Fruit fly (Drosophila melanogaster): ENCODE results near the gene Axud1.
A peak's percentile ranks its signal among the peaks of the same experiment; 100 is the strongest.

Gene Axud1

DNA sequence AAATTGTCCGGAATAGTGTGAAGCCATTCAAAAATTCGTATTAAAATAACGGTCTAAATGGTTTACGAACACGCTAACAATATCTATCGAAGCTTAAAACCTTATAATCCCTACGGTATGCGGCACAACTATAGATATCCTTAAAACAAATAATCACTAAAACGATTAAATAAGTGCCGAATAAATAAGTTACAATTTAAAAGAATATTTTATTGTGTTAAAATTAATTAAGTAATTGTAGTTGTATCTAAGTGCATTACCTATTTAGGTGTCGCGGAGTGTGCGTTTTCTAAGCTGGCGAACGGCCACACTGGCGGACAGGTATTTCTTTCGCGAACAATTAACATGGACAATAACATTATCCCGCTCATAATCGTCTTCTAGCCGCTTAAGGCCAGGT is 15.7 kb downstream of the Axud1 start, which contains the start of gene Eogt (continued):
- TF ChIP-seq CG9797 (GFP tag; optimal IDR thresholded peaks at IDR 0.05) (peak; percentile 75), wdn (GFP tag; IDR thresholded peaks at IDR 0.05) (peak; percentile 93), tgo (GFP tag; IDR thresholded peaks at IDR 0.05) (peak; percentile 97), CG4854 (GFP tag; optimal IDR thresholded peaks at IDR 0.05) (peak; percentile 71), corto (GFP tag; optimal IDR thresholded peaks at IDR 0.05) (peak; percentile 33), CG13123 (GFP tag; optimal IDR thresholded peaks at IDR 0.05) (peak; percentile 88), trem (tag; optimal IDR thresholded peaks at IDR 0.05) (peak; percentile 90), Hey (tag; optimal IDR thresholded peaks at IDR 0.05) (peak; percentile 40), pros (GFP tag; optimal IDR thresholded peaks at IDR 0.05) (no peak), Dref (GFP tag; IDR thresholded peaks at IDR 0.05) (peak; percentile 39), pan (optimal IDR thresholded peaks at IDR 0.05) (no peak), pan (GFP tag; optimal IDR thresholded peaks at IDR 0.05 in 1 of 2, IDR thresholded peaks at IDR 0.05 in 1 of 2) (peak in 1 of 2 experiments; percentile 98), onecut (GFP tag; IDR thresholded peaks at IDR 0.05) (peak; percentile 90), nerfin-2 (GFP tag; IDR thresholded peaks at IDR 0.05; ENCODE audit: partially characterized antibody) (no peak), bigmax (GFP tag; optimal IDR thresholded peaks at IDR 0.05) (no peak), CG2129 (GFP tag; IDR thresholded peaks at IDR 0.05; ENCODE audit: partially characterized antibody) (no peak), CG10366 (GFP tag; IDR thresholded peaks at IDR 0.05) (peak; percentile 97), CG14710 (tag; optimal IDR thresholded peaks at IDR 0.05) (peak; percentile 93), CG4282 (GFP tag; optimal IDR thresholded peaks at IDR 0.05) (no peak), CG17912 (GFP tag; optimal IDR thresholded peaks at IDR 0.05) (peak; percentile 55), CG1792 (GFP tag; optimal IDR thresholded peaks at IDR 0.05) (peak; percentile 27), esg (GFP tag; conservative IDR thresholded peaks at IDR 0.05) (peak; percentile 96), CG8089 (GFP tag; optimal IDR thresholded peaks at IDR 0.05) (peak; percentile 63), oc (tag; optimal IDR thresholded peaks at IDR 0.05) (peak; percentile 98), Atf6 (GFP tag; IDR thresholded peaks at IDR 0.05) (peak; percentile 94), CG11093 (GFP tag; IDR thresholded peaks at IDR 0.05) (peak; percentile 96), maf-S (GFP tag; optimal IDR thresholded peaks at IDR 0.05) (peak; percentile 71), hkb (optimal IDR thresholded peaks at IDR 0.05) (no peak), hkb (GFP tag; IDR thresholded peaks at IDR 0.05) (peak; percentile 96), Ada2b (GFP tag; IDR thresholded peaks at IDR 0.05) (peak; percentile 95), Lhr (GFP tag; optimal IDR thresholded peaks at IDR 0.05) (peak; percentile 91), CrebB (tag; optimal IDR thresholded peaks at IDR 0.05) (peak; percentile 91), HLH4C (GFP tag; IDR thresholded peaks at IDR 0.05; ENCODE audit: partially characterized antibody) (no peak), Dfd (GFP tag; optimal IDR thresholded peaks at IDR 0.05) (peak in 1 of 2 experiments; percentile 63), CG17328 (GFP tag; IDR thresholded peaks at IDR 0.05) (peak; percentile 99), tup (GFP tag; optimal IDR thresholded peaks at IDR 0.05) (peak; percentile 73), CG6175 (GFP tag; IDR thresholded peaks at IDR 0.05) (peak; percentile 90), peb (GFP tag; IDR thresholded peaks at IDR 0.05) (peak; percentile 94), CG8281 (tag; optimal IDR thresholded peaks at IDR 0.05) (peak; percentile 75), CG7839 (tag; optimal IDR thresholded peaks at IDR 0.05) (peak; percentile 96), Jarid2 (GFP tag; optimal IDR thresholded peaks at IDR 0.05) (peak; percentile 47), prd (optimal IDR thresholded peaks at IDR 0.05) (no peak), prd (GFP tag; IDR thresholded peaks at IDR 0.05) (peak; percentile 99), p53 (GFP tag; optimal IDR thresholded peaks at IDR 0.05) (peak; percentile 23), BEAF-32 (GFP tag; optimal IDR thresholded peaks at IDR 0.05) (peak; percentile 44), ewg (GFP tag; optimal IDR thresholded peaks at IDR 0.05) (peak; percentile 84), zfh2 (GFP tag; optimal IDR thresholded peaks at IDR 0.05) (peak; percentile 78), Drgx (GFP tag; IDR thresholded peaks at IDR 0.05) (peak; percentile 94), bowl (GFP tag; IDR thresholded peaks at IDR 0.05) (peak; percentile 88), Adf1 (GFP tag; IDR thresholded peaks at IDR 0.05) (peak; percentile 77), CG30403 (GFP tag; optimal IDR thresholded peaks at IDR 0.05) (peak; percentile 94), CG17361 (GFP tag; IDR thresholded peaks at IDR 0.05) (peak; percentile 90)

Measured in whole organism, embryonic.